Fruit fly (Drosophila melanogaster): ENCODE results near the gene amd.

DNA sequence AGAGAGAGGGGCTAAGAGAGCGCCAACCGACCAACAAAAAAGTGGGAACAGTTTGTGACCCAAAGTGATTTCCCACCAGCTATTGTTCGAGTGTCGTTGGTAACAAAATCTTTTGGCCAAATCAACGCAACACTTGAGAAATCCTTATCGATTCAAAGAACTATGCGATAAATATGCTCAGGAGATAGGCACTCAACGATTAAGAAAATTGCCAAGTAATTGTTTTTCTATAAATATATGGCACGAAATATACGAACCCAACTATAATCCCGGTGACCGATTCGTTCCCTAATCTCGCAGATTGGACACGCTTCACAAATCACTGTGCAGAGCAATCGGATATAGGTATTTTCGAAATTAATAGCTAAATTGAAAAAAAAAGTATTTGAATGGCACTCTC is 1.2 kb downstream of the amd start:
- no peak for TF ChIP-seq pdm3 (GFP tag; optimal IDR thresholded peaks at IDR 0.05)
- no peak for TF ChIP-seq lz (GFP tag; optimal IDR thresholded peaks at IDR 0.05)
- no peak for TF ChIP-seq CG34406 (GFP tag; optimal IDR thresholded peaks at IDR 0.05)
- TF ChIP-seq Sox15 (GFP tag; optimal IDR thresholded peaks at IDR 0.05), result no peak
- no peak for TF ChIP-seq CG9139 (GFP tag; optimal IDR thresholded peaks at IDR 0.05)
- TF ChIP-seq Eip78C (GFP tag), result no peak
- TF ChIP-seq CG11762 (GFP tag; optimal IDR thresholded peaks at IDR 0.05; ENCODE audit: insufficient read depth), result no peak
- TF ChIP-seq Hr4 (GFP tag; optimal IDR thresholded peaks at IDR 0.05), result no peak
- TF ChIP-seq CG10631 (GFP tag; optimal IDR thresholded peaks at IDR 0.05), result no peak
- TF ChIP-seq Ets21C (GFP tag; optimal IDR thresholded peaks at IDR 0.05), result no peak
